Fruit fly (Drosophila melanogaster) whole organism, embryonic: ENCODE data around the gene Fst.

Source experiments
- Blimp-1 ChIP-seq: fragments of 200-800 bp; sonication (Bioruptor generic); optimal IDR thresholded peaks from 3 replicates; lab custom pipeline; 2018; ENCODE audit warnings: missing biosample characterization, missing genetic modification characterization, mild to moderate bottlenecking, moderate library complexity, missing genetic modification reagents
- CG10654 ChIP-seq: fragments of 200-800 bp; sonication (Bioruptor generic); optimal IDR thresholded peaks from 2 replicates; lab custom pipeline; 2016; ENCODE audit warnings: missing biosample characterization, missing genetic modification characterization
- CG11093 ChIP-seq: fragments of 200-800 bp; sonication (Bioruptor generic); IDR thresholded peaks from 3 replicates; pipeline ENCODE4 v1.3.6; 2022; ENCODE audit warnings: missing biosample characterization, missing genetic modification characterization
- CG12071 ChIP-seq: fragments of 200-800 bp; sonication (Bioruptor generic); optimal IDR thresholded peaks from 3 replicates; lab custom pipeline; 2018; ENCODE audit warnings: missing biosample characterization, mild to moderate bottlenecking, missing genetic modification characterization
- CG12744 ChIP-seq: fragments of 200-800 bp; sonication (Bioruptor generic); optimal IDR thresholded peaks from 2 replicates; lab custom pipeline; 2016; ENCODE audit warnings: missing biosample characterization, missing genetic modification characterization
- CG14014 ChIP-seq: fragments of 200-800 bp; sonication (Bioruptor generic); IDR thresholded peaks from 2 replicates; pipeline ENCODE4 v1.3.6; 2022; ENCODE audit warnings: missing biosample characterization, missing genetic modification characterization
- CG14441 ChIP-seq: fragments of 200-800 bp; sonication (Bioruptor generic); IDR thresholded peaks from 2 replicates; pipeline ENCODE4 v1.3.6; 2022; ENCODE audit warnings: missing biosample characterization, missing genetic modification characterization
- CG14860 ChIP-seq: fragments of 200-800 bp; sonication (Bioruptor generic); IDR thresholded peaks from 3 replicates; pipeline ENCODE4 v1.3.6; 2022; ENCODE audit warnings: missing biosample characterization, missing genetic modification characterization; ENCODE audit not compliant: partially characterized antibody
- CG15514 ChIP-seq: fragments of 200-800 bp; sonication (Bioruptor generic); optimal IDR thresholded peaks from 3 replicates; lab custom pipeline; 2017; ENCODE audit warnings: missing biosample characterization, missing genetic modification characterization, mild to moderate bottlenecking, moderate library complexity, missing genetic modification reagents
- CG18476 ChIP-seq: fragments of 200-800 bp; sonication (Bioruptor generic); optimal IDR thresholded peaks from 2 replicates; lab custom pipeline; 2016; ENCODE audit warnings: missing biosample characterization, mild to moderate bottlenecking, missing genetic modification characterization
- CG2199 ChIP-seq: fragments of 200-800 bp; sonication (Bioruptor generic); IDR thresholded peaks from 3 replicates; pipeline ENCODE4 v1.3.6; 2022; ENCODE audit warnings: missing biosample characterization, missing genetic modification characterization
- CG2875 ChIP-seq: fragments of 200-800 bp; sonication (Bioruptor generic); optimal IDR thresholded peaks from 2 replicates; lab custom pipeline; 2017; ENCODE audit warnings: missing biosample characterization, mild to moderate bottlenecking, missing genetic modification characterization, missing genetic modification reagents
- CG3407 ChIP-seq: fragments of 200-800 bp; sonication (Bioruptor generic); optimal IDR thresholded peaks from 2 replicates; lab custom pipeline; 2018; ENCODE audit warnings: missing biosample characterization, mild to moderate bottlenecking, missing genetic modification characterization
- CG3995 ChIP-seq: fragments of 200-800 bp; sonication (Bioruptor generic); optimal IDR thresholded peaks from 3 replicates; lab custom pipeline; 2016; ENCODE audit warnings: missing biosample characterization, missing genetic modification characterization
- CG4424 ChIP-seq: fragments of 200-800 bp; sonication (Bioruptor generic); optimal IDR thresholded peaks from 3 replicates; lab custom pipeline; 2016; ENCODE audit warnings: missing biosample characterization, missing genetic modification characterization
- CG5245 ChIP-seq: fragments of 200-800 bp; sonication (Bioruptor generic); optimal IDR thresholded peaks from 3 replicates; lab custom pipeline; 2016; ENCODE audit warnings: missing biosample characterization, missing genetic modification characterization
- CG8944 ChIP-seq: fragments of 200-800 bp; sonication (Bioruptor generic); optimal IDR thresholded peaks from 3 replicates; lab custom pipeline; 2016; ENCODE audit warnings: missing biosample characterization, missing genetic modification characterization
- CG9727 ChIP-seq: fragments of 200-800 bp; sonication (Bioruptor generic); optimal IDR thresholded peaks from 3 replicates; lab custom pipeline; 2017; ENCODE audit warnings: missing biosample characterization, mild to moderate bottlenecking, missing genetic modification characterization
- CkIIα-i1 ChIP-seq: fragments of 200-800 bp; sonication (Bioruptor generic); IDR thresholded peaks from 2 replicates; pipeline ENCODE4 v1.3.6; 2022; ENCODE audit warnings: missing biosample characterization, missing genetic modification characterization
- CoRest ChIP-seq: fragments of 200-800 bp; sonication (Bioruptor generic); optimal IDR thresholded peaks from 3 replicates; lab custom pipeline; 2018; ENCODE audit warnings: missing biosample characterization, mild to moderate bottlenecking, missing genetic modification characterization, moderate library complexity
- Elba2 ChIP-seq: fragments of 200-800 bp; sonication (Bioruptor generic); optimal IDR thresholded peaks from 3 replicates; lab custom pipeline; 2016; ENCODE audit warnings: missing biosample characterization, missing genetic modification characterization
- Fer3 ChIP-seq: fragments of 200-800 bp; sonication (Bioruptor generic); optimal IDR thresholded peaks from 2 replicates; lab custom pipeline; 2018; ENCODE audit warnings: missing biosample characterization, mild to moderate bottlenecking, missing genetic modification characterization, moderate library complexity
- Med ChIP-seq: fragments of 200-800 bp; sonication (Bioruptor generic); peaks from one replicate; lab custom pipeline; 2016; ENCODE audit warnings: missing biosample characterization, missing genetic modification characterization, mild to moderate bottlenecking, inconsistent platforms, moderate library complexity
- Myb ChIP-seq: fragments of 200-800 bp; sonication (Bioruptor generic); optimal IDR thresholded peaks from 2 replicates; lab custom pipeline; 2016; ENCODE audit warnings: missing biosample characterization, missing genetic modification characterization
- Neu2 ChIP-seq: fragments of 200-800 bp; sonication (Bioruptor generic); optimal IDR thresholded peaks from 3 replicates; lab custom pipeline; 2016; ENCODE audit warnings: missing biosample characterization, missing genetic modification characterization, borderline replicate concordance
- Optix ChIP-seq: fragments of 200-800 bp; sonication (Bioruptor generic); IDR thresholded peaks from 3 replicates; pipeline ENCODE4 v1.3.6; 2022; ENCODE audit warnings: missing biosample characterization, missing genetic modification characterization
- Sox102F ChIP-seq: fragments of 200-800 bp; sonication (Bioruptor generic); optimal IDR thresholded peaks from 2 replicates; lab custom pipeline; 2018; ENCODE audit warnings: missing biosample characterization, mild to moderate bottlenecking, missing genetic modification characterization, moderate library complexity
- Sry-δ ChIP-seq: fragments of 200-800 bp; sonication (Bioruptor generic); optimal IDR thresholded peaks from 2 replicates; lab custom pipeline; 2016; ENCODE audit warnings: missing biosample characterization, missing genetic modification characterization
- ac ChIP-seq: fragments of 200-800 bp; sonication (Bioruptor generic); optimal IDR thresholded peaks from 3 replicates; lab custom pipeline; 2017; ENCODE audit warnings: missing biosample characterization, mild to moderate bottlenecking, missing genetic modification characterization
- cad ChIP-seq: fragments of >200 bp; optimal IDR thresholded peaks from 2 replicates; lab custom pipeline; 2017; ENCODE audit warnings: missing biosample characterization, missing genetic modification characterization
- cas ChIP-seq: fragments of 200-800 bp; sonication (Bioruptor generic); IDR thresholded peaks from 2 replicates; pipeline ENCODE4 v1.3.6; 2022; ENCODE audit warnings: missing biosample characterization, missing genetic modification characterization
- crol ChIP-seq: fragments of 200-800 bp; sonication (Bioruptor generic); IDR thresholded peaks from 2 replicates; pipeline ENCODE4 v1.3.6; 2022; ENCODE audit warnings: missing biosample characterization, missing genetic modification characterization
- dati ChIP-seq: fragments of 200-800 bp; sonication (Bioruptor generic); IDR thresholded peaks from 2 replicates; pipeline ENCODE4 v1.3.6; 2022; ENCODE audit warnings: missing biosample characterization, missing genetic modification characterization
- dm ChIP-seq: fragments of 200-800 bp; sonication (Bioruptor generic); optimal IDR thresholded peaks from 3 replicates; lab custom pipeline; 2016; ENCODE audit warnings: missing biosample characterization, missing genetic modification characterization
- gcm2 ChIP-seq: fragments of 200-800 bp; sonication (Bioruptor generic); optimal IDR thresholded peaks from 2 replicates; lab custom pipeline; 2016; ENCODE audit warnings: missing biosample characterization, missing genetic modification characterization
- klu ChIP-seq: fragments of 200-800 bp; sonication (Bioruptor generic); IDR thresholded peaks from 2 replicates; pipeline ENCODE4 v1.3.6; 2022; ENCODE audit warnings: missing biosample characterization, missing genetic modification characterization
- nerfin-2 ChIP-seq: fragments of 200-800 bp; sonication (Bioruptor generic); IDR thresholded peaks from 2 replicates; pipeline ENCODE4 v1.3.6; 2022; ENCODE audit warnings: missing biosample characterization, missing genetic modification characterization; ENCODE audit not compliant: partially characterized antibody
- nmo ChIP-seq: fragments of 200-800 bp; sonication (Bioruptor generic); optimal IDR thresholded peaks from 2 replicates; lab custom pipeline; 2018; ENCODE audit warnings: missing biosample characterization, mild to moderate bottlenecking, missing genetic modification characterization, moderate library complexity
- pzg ChIP-seq: fragments of 200-800 bp; sonication (Bioruptor generic); optimal IDR thresholded peaks from 3 replicates; lab custom pipeline; 2018; ENCODE audit warnings: missing biosample characterization, mild to moderate bottlenecking, missing genetic modification characterization, moderate library complexity
- ranshi ChIP-seq: fragments of 200-800 bp; sonication (Bioruptor generic); IDR thresholded peaks from 2 replicates; pipeline ENCODE4 v1.3.6; 2022; ENCODE audit warnings: missing biosample characterization, missing genetic modification characterization
- sisA ChIP-seq: fragments of 200-800 bp; sonication (Bioruptor generic); IDR thresholded peaks from 2 replicates; pipeline ENCODE4 v1.3.6; 2022; ENCODE audit warnings: missing biosample characterization, missing genetic modification characterization
- vfl ChIP-seq: fragments of 200-800 bp; sonication (Bioruptor generic); optimal IDR thresholded peaks from 2 replicates; lab custom pipeline; 2016; ENCODE audit warnings: missing biosample characterization, missing genetic modification characterization
- wek ChIP-seq: fragments of 200-800 bp; sonication (Bioruptor generic); optimal IDR thresholded peaks from 3 replicates; lab custom pipeline; 2018; ENCODE audit warnings: missing biosample characterization, mild to moderate bottlenecking, missing genetic modification characterization, moderate library complexity
- yki ChIP-seq: fragments of >200 bp; optimal IDR thresholded peaks from 3 replicates; lab custom pipeline; 2018
- z ChIP-seq: fragments of 200-800 bp; sonication (Bioruptor generic); IDR thresholded peaks from 3 replicates; pipeline ENCODE4 v1.3.6; 2022; ENCODE audit warnings: missing biosample characterization, missing genetic modification characterization

The Fst gene

dm6 chr3R:9605084-9605483 is 40.9 kb downstream of the Fst start (continued):
- TF ChIP-seq ranshi (no peak), CG9727 (GFP tag; lab: Kevin White, UChicago) (peak; percentile 74), sisA (GFP tag; lab: Robert Waterston, UW) (no peak), Fer3 (tag; lab: Kevin White, UChicago) (no peak), CG14441 (GFP tag; lab: Robert Waterston, UW) (no peak), CG14860 (no peak), crol (GFP tag; lab: Robert Waterston, UW) (peak; percentile 29; the same call in 1 of the 2 replicates), CG3995 (no peak), CkIIα-i1 (GFP tag; lab: Robert Waterston, UW) (no peak), CG8944 (GFP tag; lab: Kevin White, UChicago) (no peak), CG2875 (GFP tag; lab: Kevin White, UChicago) (no peak), dati (GFP tag; lab: Robert Waterston, UW) (no peak), Neu2 (GFP tag; lab: Kevin White, UChicago) (peak; percentile 13), CG10654 (GFP tag; lab: Kevin White, UChicago) (no peak), Sry-δ (no peak), nmo (GFP tag; lab: Kevin White, UChicago) (peak; percentile 63), CG5245 (GFP tag; lab: Kevin White, UChicago) (peak; percentile 45), CG14014 (GFP tag; lab: Robert Waterston, UW) (no peak), nerfin-2 (GFP tag; lab: Robert Waterston, UW) (no peak), Elba2 (GFP tag; lab: Kevin White, UChicago) (no peak), gcm2 (GFP tag; lab: Kevin White, UChicago) (no peak), Blimp-1 (GFP tag; lab: Kevin White, UChicago) (peak; percentile 67), klu (GFP tag; lab: Robert Waterston, UW) (no peak), vfl (GFP tag; lab: Kevin White, UChicago) (no peak), ac (GFP tag; lab: Kevin White, UChicago) (peak; percentile 12), CG3407 (GFP tag; lab: Kevin White, UChicago) (peak; percentile 24), cad (GFP tag; lab: Kevin White, UChicago) (no peak), yki (lab: Kevin White, UChicago) (no peak), z (GFP tag; lab: Robert Waterston, UW) (no peak), Sox102F (GFP tag; lab: Kevin White, UChicago) (no peak), CG12744 (no peak), CG15514 (GFP tag; lab: Kevin White, UChicago) (no peak), dm (no peak), CG18476 (GFP tag; lab: Kevin White, UChicago) (peak; percentile 3), Myb (GFP tag; lab: Kevin White, UChicago) (no peak), CG12071 (GFP tag; lab: Kevin White, UChicago) (no peak), CoRest (tag; lab: Kevin White, UChicago) (peak; percentile 28), CG4424 (GFP tag; lab: Kevin White, UChicago) (peak; percentile 67), wek (GFP tag; lab: Kevin White, UChicago) (no peak), Optix (GFP tag; lab: Robert Waterston, UW) (no peak), cas (no peak), CG11093 (GFP tag; lab: Robert Waterston, UW) (no peak), Med (peak; percentile 75), pzg (GFP tag; lab: Kevin White, UChicago) (no peak), CG2199 (GFP tag; lab: Robert Waterston, UW) (peak; percentile 71; the same call in 2 of the 3 replicates)
- TF ChIP-seq, all 482 proteins: peak for 125
